Worm (Caenorhabditis elegans) whole organism, late embryonic: ENCODE data around the gene srab-23.

ENCODE experiments used
- ceh-14 ChIP-seq: sonication (generic microtip); optimal IDR thresholded peaks from 2 replicates; lab custom pipeline; 2016; ENCODE audit warnings: missing genotype, missing genetic modification characterization, missing compliant biosample characterization
- ceh-2 ChIP-seq: sonication (generic microtip); optimal IDR thresholded peaks from 2 replicates; lab custom pipeline; 2016; ENCODE audit warnings: missing genotype, missing genetic modification characterization, missing compliant biosample characterization
- hlh-15 ChIP-seq: sonication (generic microtip); optimal IDR thresholded peaks from 2 replicates; lab custom pipeline; 2016; ENCODE audit warnings: missing genetic modification characterization, missing compliant biosample characterization
- mec-3 ChIP-seq: sonication (generic microtip); optimal IDR thresholded peaks from 2 replicates; lab custom pipeline; 2016; ENCODE audit warnings: borderline replicate concordance, missing genetic modification characterization, missing compliant biosample characterization
- rnt-1 ChIP-seq: sonication (generic microtip); optimal IDR thresholded peaks from 2 replicates; lab custom pipeline; 2016; ENCODE audit warnings: missing genetic modification characterization, missing compliant biosample characterization
- sdc-2 ChIP-seq: sonication (generic microtip); optimal IDR thresholded peaks from 2 replicates; lab custom pipeline; 2016; ENCODE audit warnings: missing genotype, missing genetic modification characterization, missing compliant biosample characterization
- unc-3 ChIP-seq, 2 experiments: fragments of 200-800 bp in 1 of 2; sonication (Bioruptor generic) in 1 of 2; sonication (generic microtip) in 1 of 2; conservative IDR thresholded peaks in 1 of 2; optimal IDR thresholded peaks in 1 of 2; 2 replicates each; pipeline versions ENCODE4 v1.3.6 to Lab custom; 2016 to 2022; ENCODE audit warnings: missing compliant biosample characterization in 2 of 2, missing genetic modification characterization in 2 of 2, missing genetic modification reagents in 1 of 2

Gene srab-23

ce11 chrV:1989220-1989619 lies 46.2 kb downstream of the srab-23 start:
- no peak for TF ChIP-seq hlh-15 (tag; lab: Kevin White, UChicago)
- TF ChIP-seq mec-3 (tag; lab: Kevin White, UChicago), result no peak
- no peak for TF ChIP-seq rnt-1 (tag; lab: Kevin White, UChicago)
- no peak for TF ChIP-seq ceh-2 (tag; lab: Kevin White, UChicago)
- TF ChIP-seq ceh-14 (tag; lab: Kevin White, UChicago), result no peak

- TF ChIP-seq sdc-2 (no peak), unc-3 (GFP tag; conservative IDR thresholded peaks at IDR 0.05; lab: Robert Waterston, UW) (no peak), unc-3 (tag; optimal IDR thresholded peaks at IDR 0.05; lab: Kevin White, UChicago) (no peak)
These were observed 48.5 kb downstream of the srab-23 start, which contains the start of gene T08B1.1 for ce11 chrV:1986954-1987353. TSS of gene T08B1.1 (minus strand) at chrV:1987045.
